Fruit fly (Drosophila melanogaster) whole organism, adult: ENCODE measurements around the gene CG14079.

Experiments used
- CG14711 ChIP-seq: fragments of 200-800 bp; sonication (Bioruptor generic); optimal IDR thresholded peaks from 2 replicates; lab custom pipeline; 2018; ENCODE audit warnings: missing biosample characterization, mild to moderate bottlenecking, missing genetic modification characterization, moderate library complexity
- CG1620 ChIP-seq: fragments of 200-800 bp; sonication (Bioruptor generic); optimal IDR thresholded peaks from 2 replicates; lab custom pipeline; 2016; ENCODE audit warnings: missing biosample characterization, missing genetic modification characterization
- CG33017 ChIP-seq: fragments of 200-800 bp; sonication (Bioruptor generic); optimal IDR thresholded peaks from 2 replicates; lab custom pipeline; 2018; ENCODE audit warnings: missing biosample characterization, mild to moderate bottlenecking, missing genetic modification characterization, moderate library complexity
- CG7045 ChIP-seq: fragments of 200-800 bp; sonication (Bioruptor generic); optimal IDR thresholded peaks from 2 replicates; lab custom pipeline; 2017; ENCODE audit warnings: missing biosample characterization, mild to moderate bottlenecking, missing genetic modification characterization
- Clk ChIP-seq: fragments of 200-800 bp; sonication (Bioruptor generic); optimal IDR thresholded peaks from 2 replicates; lab custom pipeline; 2017; ENCODE audit warnings: missing biosample characterization, missing genetic modification characterization
- Mnt ChIP-seq: fragments of 200-800 bp; sonication (Bioruptor generic); optimal IDR thresholded peaks from 2 replicates; lab custom pipeline; 2016; ENCODE audit warnings: missing biosample characterization, mild to moderate bottlenecking, missing genetic modification characterization
- bab1 ChIP-seq: fragments of 200-800 bp; sonication (Bioruptor generic); optimal IDR thresholded peaks from 3 replicates; lab custom pipeline; 2019; ENCODE audit warnings: missing biosample characterization, mild to moderate bottlenecking, missing genetic modification characterization, moderate library complexity
- kay ChIP-seq: fragments of 200-800 bp; sonication (Bioruptor generic); peaks from one replicate; lab custom pipeline; 2016; ENCODE audit warnings: missing biosample characterization, missing genetic modification characterization, borderline replicate concordance
- tj ChIP-seq: fragments of 200-800 bp; sonication (Bioruptor generic); optimal IDR thresholded peaks from 3 replicates; lab custom pipeline; 2017; ENCODE audit warnings: missing biosample characterization, mild to moderate bottlenecking, missing genetic modification characterization, moderate library complexity

dm6 chr3L:19143940-19144571 lies 46.3 kb downstream of the CG14079 start:
- TF ChIP-seq CG1620 (GFP tag; lab: Kevin White, UChicago) (no peak), CG7045 (GFP tag; lab: Kevin White, UChicago) (no peak), Mnt (GFP tag; lab: Kevin White, UChicago) (no peak), kay (no peak), tj (no peak), CG33017 (no peak), bab1 (GFP tag; lab: Kevin White, UChicago) (no peak), CG14711 (no peak), Clk (GFP tag; lab: Kevin White, UChicago) (no peak)
